Worm (Caenorhabditis elegans) whole organism, L2 larva: ENCODE results near the gene W03A5.2.

Source experiments
- nhr-11 ChIP-seq: fragments of 150-350 bp; optimal IDR thresholded peaks from 2 replicates; lab custom pipeline; 2014; ENCODE audit warnings: missing biosample characterization, missing genetic modification characterization
- nhr-12 ChIP-seq: fragments of 150-350 bp; optimal IDR thresholded peaks from 2 replicates; lab custom pipeline; 2014; ENCODE audit warnings: missing biosample characterization, missing genetic modification characterization

- no peak for TF ChIP-seq nhr-12 (tag; lab: Kevin White, UChicago)
- no peak for TF ChIP-seq nhr-11 (tag; lab: Kevin White, UChicago)
These were observed 16.8 kb downstream of the W03A5.2 start for ce11 chrIII:5422561-5423103.
